Fruit fly (Drosophila melanogaster) whole organism, wandering third instar larva: ENCODE results near the gene TrpRS.
A peak's percentile ranks its signal among the peaks of the same experiment; 100 is the strongest.

ENCODE experiments used
- CG32264 ChIP-seq: fragments of 200-800 bp; sonication (Bioruptor generic); optimal IDR thresholded peaks from 2 replicates; lab custom pipeline; 2016; ENCODE audit warnings: missing biosample characterization, missing genetic modification characterization
- CG9705 ChIP-seq: fragments of 200-800 bp; sonication (Bioruptor generic); optimal IDR thresholded peaks from 2 replicates; lab custom pipeline; 2018; ENCODE audit warnings: missing biosample characterization, mild to moderate bottlenecking, missing genetic modification characterization
- CrebA ChIP-seq: fragments of 200-800 bp; sonication (Bioruptor generic); optimal IDR thresholded peaks from 2 replicates; lab custom pipeline; 2016; ENCODE audit warnings: missing biosample characterization, mild to moderate bottlenecking, missing genetic modification characterization, borderline replicate concordance
- Dfd ChIP-seq: fragments of >200 bp; optimal IDR thresholded peaks from 2 replicates; lab custom pipeline; 2017; ENCODE audit warnings: missing biosample characterization, missing genetic modification characterization
- Dif ChIP-seq: fragments of 200-275, 200-300 bp; sonication (Bioruptor generic); optimal IDR thresholded peaks from 2 replicates; lab custom pipeline; 2018; ENCODE audit warnings: missing biosample characterization, missing genetic modification characterization; ENCODE audit not compliant: partially characterized antibody
- GATAd ChIP-seq: sonication (Bioruptor generic); optimal IDR thresholded peaks from 2 replicates; lab custom pipeline; 2016; ENCODE audit warnings: missing biosample characterization, missing genetic modification characterization
- HLH106 ChIP-seq: fragments of 200-800 bp; optimal IDR thresholded peaks from 3 replicates; lab custom pipeline; 2019; ENCODE audit warnings: missing biosample characterization, mild to moderate bottlenecking, missing genetic modification characterization, moderate library complexity
- Hnf4 ChIP-seq: fragments of 200-800 bp; sonication (Bioruptor generic); optimal IDR thresholded peaks from 2 replicates; lab custom pipeline; 2016; ENCODE audit warnings: missing biosample characterization, mild to moderate bottlenecking, missing genetic modification characterization
- Hr78 ChIP-seq: fragments of >200 bp; optimal IDR thresholded peaks from 2 replicates; lab custom pipeline; 2017; ENCODE audit warnings: missing biosample characterization, missing genetic modification characterization
- Hr83 ChIP-seq: fragments of 200-300 bp; sonication (Bioruptor generic); optimal IDR thresholded peaks from 2 replicates; lab custom pipeline; 2016; ENCODE audit warnings: missing biosample characterization, mild to moderate bottlenecking, missing genetic modification characterization, moderate library complexity; ENCODE audit not compliant: poor library complexity, severe bottlenecking
- Mio ChIP-seq: sonication (Bioruptor generic); optimal IDR thresholded peaks from 2 replicates; lab custom pipeline; 2016; ENCODE audit warnings: missing biosample characterization, missing genetic modification characterization
- Myc ChIP-seq: fragments of >200 bp; optimal IDR thresholded peaks from 2 replicates; lab custom pipeline; 2017
- N ChIP-seq: fragments of >200 bp; optimal IDR thresholded peaks from 2 replicates; lab custom pipeline; 2018; ENCODE audit warnings: missing biosample characterization, missing external identifiers, missing genetic modification characterization
- OdsH ChIP-seq: fragments of 200-800 bp; sonication (Bioruptor generic); optimal IDR thresholded peaks from 2 replicates; lab custom pipeline; 2016; ENCODE audit warnings: missing biosample characterization, mild to moderate bottlenecking, missing genetic modification characterization
- Rel ChIP-seq, 2 experiments: fragments of 200-800 bp; sonication (Bioruptor generic) in 1 of 2; optimal IDR thresholded peaks; 2 replicates in 1 of 2; 3 replicates in 1 of 2; lab custom pipeline; 2016 to 2019; ENCODE audit warnings: mild to moderate bottlenecking in 2 of 2, missing biosample characterization in 2 of 2, missing genetic modification characterization in 2 of 2, moderate library complexity in 1 of 2
- Vsx2 ChIP-seq: fragments of 200-300, 225-300 bp; sonication (Bioruptor generic); optimal IDR thresholded peaks from 2 replicates; lab custom pipeline; 2018; ENCODE audit warnings: missing biosample characterization, missing genetic modification characterization; ENCODE audit not compliant: partially characterized antibody
- br ChIP-seq: fragments of 200-800 bp; sonication (Bioruptor generic); optimal IDR thresholded peaks from 2 replicates; lab custom pipeline; 2016; ENCODE audit warnings: missing biosample characterization, missing genetic modification characterization
- brk ChIP-seq: fragments of 200-800 bp; sonication (Bioruptor generic); optimal IDR thresholded peaks from 2 replicates; lab custom pipeline; 2016; ENCODE audit warnings: missing biosample characterization, mild to moderate bottlenecking, missing genetic modification characterization
- dl ChIP-seq, 2 experiments: fragments of 175-275, 200-275 bp in 1 of 2; fragments of 200-275 bp in 1 of 2; sonication (Bioruptor generic); optimal IDR thresholded peaks; lab custom pipeline; 2018; ENCODE audit warnings: mild to moderate bottlenecking in 2 of 2, missing biosample characterization in 2 of 2, missing genetic modification characterization in 2 of 2, moderate library complexity in 2 of 2; ENCODE audit not compliant: partially characterized antibody in 2 of 2, insufficient read depth in 1 of 2
- dmrt93B ChIP-seq: fragments of 200-800 bp; sonication (Bioruptor generic); optimal IDR thresholded peaks from 2 replicates; lab custom pipeline; 2018; ENCODE audit warnings: missing biosample characterization, mild to moderate bottlenecking, missing genetic modification characterization
- dsf ChIP-seq: sonication (Bioruptor generic); optimal IDR thresholded peaks from 2 replicates; lab custom pipeline; 2016; ENCODE audit warnings: missing biosample characterization, missing genetic modification characterization, borderline replicate concordance
- ey ChIP-seq: fragments of 200-800 bp; sonication (Bioruptor generic); optimal IDR thresholded peaks from 2 replicates; lab custom pipeline; 2016; ENCODE audit warnings: missing biosample characterization, missing genetic modification characterization
- foxo ChIP-seq, 2 experiments: fragments of 200-800 bp; sonication (Bioruptor generic); optimal IDR thresholded peaks; 2 replicates in 1 of 2; 3 replicates in 1 of 2; lab custom pipeline; 2016 to 2017; ENCODE audit warnings: missing biosample characterization in 2 of 2, missing genetic modification characterization in 2 of 2
- fru ChIP-seq: fragments of 200-800 bp; sonication (Bioruptor generic); optimal IDR thresholded peaks from 3 replicates; lab custom pipeline; 2016; ENCODE audit warnings: missing biosample characterization, mild to moderate bottlenecking, missing genetic modification characterization
- h ChIP-seq: fragments of 200-800 bp; sonication (Bioruptor generic); optimal IDR thresholded peaks from 3 replicates; lab custom pipeline; 2016; ENCODE audit warnings: missing biosample characterization, mild to moderate bottlenecking, missing genetic modification characterization
- jim ChIP-seq: fragments of 175-275, 200-325 bp; sonication (Bioruptor generic); optimal IDR thresholded peaks from 2 replicates; lab custom pipeline; 2016; ENCODE audit warnings: missing biosample characterization, mild to moderate bottlenecking, missing genetic modification characterization
- lola ChIP-seq: fragments of >200 bp; optimal IDR thresholded peaks from 2 replicates; lab custom pipeline; 2017; ENCODE audit warnings: missing biosample characterization, missing genetic modification characterization
- pan ChIP-seq: fragments of >200 bp; optimal IDR thresholded peaks from 2 replicates; lab custom pipeline; 2017
- psq ChIP-seq: fragments of 200-800 bp; sonication (Bioruptor generic); optimal IDR thresholded peaks from 3 replicates; lab custom pipeline; 2017; ENCODE audit warnings: missing biosample characterization, mild to moderate bottlenecking, missing genetic modification characterization, moderate library complexity
- rgr ChIP-seq: fragments of 200-800 bp; sonication (Bioruptor generic); optimal IDR thresholded peaks from 3 replicates; lab custom pipeline; 2016; ENCODE audit warnings: missing biosample characterization, mild to moderate bottlenecking, missing genetic modification characterization
- sage ChIP-seq: fragments of 200-800 bp; sonication (Bioruptor generic); optimal IDR thresholded peaks from 2 replicates; lab custom pipeline; 2016; ENCODE audit warnings: missing biosample characterization, mild to moderate bottlenecking, missing genetic modification characterization
- sv ChIP-seq: fragments of 200-800 bp; sonication (Bioruptor generic); optimal IDR thresholded peaks from 3 replicates; lab custom pipeline; 2016; ENCODE audit warnings: missing biosample characterization, missing genetic modification characterization
- tai ChIP-seq: sonication (Bioruptor generic); optimal IDR thresholded peaks from 2 replicates; lab custom pipeline; 2016; ENCODE audit warnings: missing biosample characterization, missing genetic modification characterization
- usp ChIP-seq: fragments of >200 bp; optimal IDR thresholded peaks from 2 replicates; lab custom pipeline; 2017; ENCODE audit warnings: missing biosample characterization, missing genetic modification characterization
- woc ChIP-seq: sonication (Bioruptor generic); optimal IDR thresholded peaks from 2 replicates; lab custom pipeline; 2016; ENCODE audit warnings: missing biosample characterization, mild to moderate bottlenecking, missing genetic modification characterization

The TrpRS gene

DNA sequence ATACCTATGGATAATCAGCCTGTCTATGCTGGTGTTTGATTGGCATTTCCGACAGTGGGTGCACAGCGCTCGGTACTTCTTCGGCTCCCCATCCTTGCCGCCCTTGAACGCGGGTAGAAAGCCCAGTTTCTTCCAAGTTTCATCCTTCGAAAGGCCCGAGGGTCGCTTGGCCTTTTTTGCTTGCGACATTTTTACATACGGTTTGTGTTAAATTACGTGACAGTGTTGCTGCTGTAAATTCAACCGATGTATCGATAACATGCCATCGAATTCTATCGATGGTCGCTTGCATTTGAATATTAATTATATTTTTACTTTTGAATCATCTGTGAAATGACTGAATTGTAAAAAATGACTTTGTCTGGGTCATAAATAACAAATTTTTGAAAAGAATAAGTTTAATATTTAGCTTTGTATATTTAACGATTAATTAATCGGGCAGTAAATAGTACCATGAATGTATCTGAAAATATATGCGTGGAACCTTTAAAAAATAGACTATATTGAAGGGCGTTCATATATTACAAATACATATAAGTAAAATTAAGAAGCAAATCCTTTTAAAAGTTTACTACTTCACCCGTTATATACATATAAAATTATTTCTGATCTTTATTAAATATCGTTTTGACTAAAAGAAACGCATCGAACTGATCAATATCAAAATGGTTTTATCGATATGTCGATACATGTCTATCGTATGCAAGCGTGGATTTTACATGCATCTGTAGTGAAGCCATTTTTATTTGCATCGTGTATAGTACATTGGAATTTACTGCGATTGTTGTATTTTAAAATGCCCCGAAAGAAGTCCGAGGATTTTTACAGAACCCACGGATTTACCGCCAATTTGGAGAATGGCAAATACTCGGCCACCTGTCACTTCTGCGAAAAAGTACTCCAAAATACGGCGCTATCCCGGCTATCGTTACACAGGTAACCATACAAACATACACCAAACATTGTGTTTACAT, 8.2 kb downstream of the TrpRS start, which contains the start of the genes Ibf2 and Ibf1:
Gene Ibf2, minus strand, starts transcription at position 250 of the 974 bp plus-strand sequence.
Gene Ibf1, plus strand, starts transcription at position 713 of the 974 bp plus-strand sequence.
- no peak for TF ChIP-seq Hr78
- TF ChIP-seq woc (GFP tag; lab: Kevin White, UChicago), result peak; percentile 21
- TF ChIP-seq ey, result no peak

DNA sequence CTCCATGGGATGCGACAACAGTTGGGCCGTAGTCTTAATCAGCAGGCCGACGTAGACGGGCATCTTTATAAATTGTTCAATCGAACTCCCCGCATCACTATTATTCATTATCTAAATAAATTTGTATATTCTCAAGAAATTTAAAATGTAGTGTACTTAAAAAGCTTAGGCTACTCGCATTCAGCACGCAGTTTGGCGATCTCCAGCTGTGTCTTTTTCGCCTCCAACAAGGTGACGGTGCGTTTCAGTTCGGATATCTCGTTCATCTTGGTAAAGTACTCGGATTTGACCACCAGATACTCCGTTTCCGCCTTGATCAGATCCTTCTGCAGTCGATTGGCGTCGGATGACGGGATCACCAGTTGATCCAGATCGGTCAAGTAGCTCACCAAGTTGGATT, 9.1 kb downstream of the TrpRS start, which contains the start of gene CG16736:
Gene CG16736, minus strand, starts transcription at position 101 of the 400 bp plus-strand sequence.
- TF ChIP-seq Mio (GFP tag; lab: Kevin White, UChicago) (no peak), rgr (GFP tag; lab: Kevin White, UChicago) (no peak), fru (GFP tag; lab: Kevin White, UChicago) (no peak), Hr78 (no peak), psq (GFP tag; lab: Kevin White, UChicago) (no peak), dl (GFP tag; optimal IDR thresholded peaks at IDR 0.05; lab: Kevin White, UChicago; ENCODE audit: insufficient read depth in 1 of 2, partially characterized antibody in 2 of 2) (no peak), Hr83 (GFP tag; lab: Kevin White, UChicago) (no peak), Rel (GFP tag; optimal IDR thresholded peaks at IDR 0.05; lab: Kevin White, UChicago) (no peak), Rel (tag; optimal IDR thresholded peaks at IDR 0.05; lab: Kevin White, UChicago) (no peak), br (no peak), woc (GFP tag; lab: Kevin White, UChicago) (no peak), Vsx2 (no peak), sv (GFP tag; lab: Kevin White, UChicago) (no peak), brk (GFP tag; lab: Kevin White, UChicago) (no peak), N (GFP tag; lab: Kevin White, UChicago) (no peak), CG9705 (GFP tag; lab: Kevin White, UChicago) (no peak), CG32264 (GFP tag; lab: Kevin White, UChicago) (no peak), Dif (GFP tag; lab: Kevin White, UChicago) (no peak)

DNA sequence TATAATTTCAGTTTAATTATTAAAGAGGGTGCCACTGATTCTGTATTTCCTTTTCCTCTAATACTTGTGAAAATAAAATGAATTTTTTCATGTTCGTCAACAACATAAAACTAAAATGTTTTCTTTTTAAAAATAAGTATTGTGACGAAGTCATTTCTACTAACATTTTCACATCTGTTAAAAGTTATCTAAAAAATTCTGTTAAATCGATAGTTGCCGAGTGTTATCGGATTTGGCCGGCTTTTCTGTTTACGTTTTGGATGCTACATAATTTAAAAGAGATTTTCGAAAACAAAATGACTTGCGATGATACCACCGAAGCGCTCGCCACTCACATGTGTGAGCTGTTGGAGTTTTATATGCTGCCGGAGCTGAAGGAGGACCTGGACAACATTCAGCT, 11.9 kb downstream of the TrpRS start, which contains the start of gene CG16734:
Gene CG16734, plus strand, starts transcription at position 255 of the 400 bp plus-strand sequence.
- TF ChIP-seq jim (GFP tag; lab: Kevin White, UChicago) (no peak), foxo (GFP tag; optimal IDR thresholded peaks at IDR 0.05; lab: Kevin White, UChicago) (no peak), CG32264 (GFP tag; lab: Kevin White, UChicago) (no peak)

DNA sequence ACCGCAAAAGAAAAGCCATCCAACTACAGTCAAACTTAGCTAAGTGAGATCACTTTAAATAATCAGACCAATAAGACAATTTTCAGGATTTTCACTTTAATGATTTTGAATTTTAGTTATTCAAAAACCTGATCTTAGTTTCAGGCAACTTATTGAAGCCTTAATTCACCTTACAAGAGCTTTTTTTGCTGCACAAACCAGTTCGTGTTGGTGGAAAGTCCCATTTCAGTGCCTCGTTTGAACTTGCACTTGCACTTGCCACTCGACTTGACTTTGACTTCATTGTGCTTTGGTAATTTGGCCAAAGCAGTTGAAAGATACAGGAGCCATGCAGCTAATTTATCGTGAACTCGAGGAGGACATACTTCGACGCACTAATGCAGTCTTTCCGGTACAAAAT, 15.2 kb downstream of the TrpRS start, which contains the start of gene St2:
Gene St2, plus strand, starts transcription at position 301 of the 400 bp plus-strand sequence.
- no peak for TF ChIP-seq ey
- no peak for TF ChIP-seq jim (GFP tag; lab: Kevin White, UChicago)
- no peak for TF ChIP-seq rgr (GFP tag; lab: Kevin White, UChicago)
- no peak for TF ChIP-seq Rel (GFP tag; optimal IDR thresholded peaks at IDR 0.05; lab: Kevin White, UChicago)
- peak; percentile 40 for TF ChIP-seq Rel (tag; optimal IDR thresholded peaks at IDR 0.05; lab: Kevin White, UChicago)
- no peak for TF ChIP-seq sage
- no peak for TF ChIP-seq dmrt93B (GFP tag; lab: Kevin White, UChicago)
- no peak for TF ChIP-seq woc (GFP tag; lab: Kevin White, UChicago)
- TF ChIP-seq OdsH (GFP tag; lab: Kevin White, UChicago), result no peak

DNA sequence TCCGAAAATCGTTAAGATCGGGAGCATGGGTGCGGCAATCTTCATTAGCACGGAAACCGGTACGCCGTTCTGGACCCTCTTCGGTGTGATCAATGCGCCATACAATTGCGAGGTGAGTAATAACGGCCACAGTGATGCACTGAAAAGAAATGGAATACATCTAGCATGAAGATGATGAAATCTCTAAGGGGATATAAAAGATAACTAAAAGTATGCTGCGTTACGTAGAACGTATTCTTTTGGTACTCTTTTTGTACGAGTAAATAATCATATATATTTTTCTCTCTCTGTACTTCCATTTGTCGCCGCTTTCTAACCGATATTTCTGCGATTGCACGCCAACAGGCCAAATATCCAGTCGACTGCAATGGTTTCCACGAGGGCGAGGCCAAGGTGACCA, 15.8 kb downstream of the TrpRS start:
- TF ChIP-seq Dif (GFP tag; lab: Kevin White, UChicago), result no peak
- TF ChIP-seq GATAd, result peak; percentile 29
- no peak for TF ChIP-seq sv (GFP tag; lab: Kevin White, UChicago)
- no peak for TF ChIP-seq Mio (GFP tag; lab: Kevin White, UChicago)
- no peak for TF ChIP-seq usp (GFP tag; lab: Kevin White, UChicago)
- TF ChIP-seq Myc (lab: Kevin White, UChicago), result no peak
- TF ChIP-seq jim (GFP tag; lab: Kevin White, UChicago), result peak; percentile 21
- TF ChIP-seq woc (GFP tag; lab: Kevin White, UChicago), result peak; percentile 66
- TF ChIP-seq Hnf4 (GFP tag; lab: Kevin White, UChicago), result peak; percentile 85
- peak; percentile 80 for TF ChIP-seq sage
- TF ChIP-seq Hr78, result no peak
- TF ChIP-seq Rel (GFP tag; optimal IDR thresholded peaks at IDR 0.05; lab: Kevin White, UChicago), result no peak
- TF ChIP-seq Rel (tag; optimal IDR thresholded peaks at IDR 0.05; lab: Kevin White, UChicago), result peak; percentile 10
- TF ChIP-seq HLH106, result peak; percentile 82
- no peak for TF ChIP-seq Vsx2
- peak; percentile 36 for TF ChIP-seq dsf (GFP tag; lab: Kevin White, UChicago)
- TF ChIP-seq CG9705 (GFP tag; lab: Kevin White, UChicago), result peak; percentile 61
- TF ChIP-seq N (GFP tag; lab: Kevin White, UChicago), result no peak
- peak; percentile 81 for TF ChIP-seq fru (GFP tag; lab: Kevin White, UChicago)
- peak; percentile 88 for TF ChIP-seq h (GFP tag; lab: Kevin White, UChicago)
- TF ChIP-seq tai (GFP tag; lab: Kevin White, UChicago), result no peak
- no peak for TF ChIP-seq Dfd (GFP tag; lab: Kevin White, UChicago)
- no peak for TF ChIP-seq pan (lab: Kevin White, UChicago)
- TF ChIP-seq psq (GFP tag; lab: Kevin White, UChicago), result peak; percentile 76
- no peak for TF ChIP-seq CrebA (GFP tag; lab: Kevin White, UChicago)
- TF ChIP-seq CG32264 (GFP tag; lab: Kevin White, UChicago), result peak; percentile 48
- no peak for TF ChIP-seq lola
- TF ChIP-seq foxo (GFP tag; optimal IDR thresholded peaks at IDR 0.05; lab: Kevin White, UChicago), result peak in 1 of 2 experiments; percentile 89
- TF ChIP-seq br, result peak; percentile 87
